Worm (Caenorhabditis elegans) whole organism, L2 larva: Measurements from ENCODE around the gene alkb-8.

Experiments
- ZK546.5 ChIP-seq: sonication (generic microtip); optimal IDR thresholded peaks from 2 replicates; lab custom pipeline; 2017; ENCODE audit warnings: missing biosample characterization, missing genetic modification characterization
- aly-2 ChIP-seq: fragments of 150-350 bp; optimal IDR thresholded peaks from 2 replicates; lab custom pipeline; 2014; ENCODE audit warnings: missing biosample characterization, missing genetic modification characterization
- ama-1 ChIP-seq: fragments of 150-350 bp; optimal IDR thresholded peaks from 2 replicates; lab custom pipeline; 2018; ENCODE audit warnings: inconsistent platforms
- lin-11 ChIP-seq: fragments of 150-350 bp; sonication (generic microtip); optimal IDR thresholded peaks from 2 replicates; lab custom pipeline; 2014; ENCODE audit warnings: missing biosample characterization, missing genetic modification characterization, inconsistent platforms, mixed read lengths
- lin-13 ChIP-seq: fragments of 150-350 bp; optimal IDR thresholded peaks from 2 replicates; lab custom pipeline; 2014; ENCODE audit warnings: missing biosample characterization, missing genetic modification reagents, missing genetic modification characterization
- unc-62 ChIP-seq: fragments of 150-350 bp; optimal IDR thresholded peaks from 2 replicates; lab custom pipeline; 2014; ENCODE audit warnings: missing biosample characterization, missing genetic modification reagents, missing genetic modification characterization

- TF ChIP-seq ama-1 = no peak
- TF ChIP-seq unc-62 = no peak
- TF ChIP-seq ZK546.5 (tag; lab: Kevin White, UChicago) = no peak
- no peak for TF ChIP-seq aly-2
- TF ChIP-seq lin-11 = no peak
- no peak for TF ChIP-seq lin-13
Observed at ce11 chrIII:3759312-3759711, 50.2 kb downstream of the alkb-8 start, which contains the start of gene arcp-1.
